Worm (Caenorhabditis elegans) whole organism, young adult: Measurements from ENCODE around the gene gars-1.

Experiments
- D2030.7 ChIP-seq: fragments of 200-800 bp; sonication (Bioruptor generic); IDR thresholded peaks from 2 replicates; pipeline ENCODE4 v1.3.6; 2022; ENCODE audit warnings: missing genetic modification reagents, missing genetic modification characterization, missing compliant biosample characterization
- F22D6.2 ChIP-seq: sonication (generic microtip); optimal IDR thresholded peaks from 2 replicates; lab custom pipeline; 2016; ENCODE audit warnings: mild to moderate bottlenecking, missing genetic modification characterization, missing compliant biosample characterization
- F23B12.7 ChIP-seq: sonication (generic microtip); optimal IDR thresholded peaks from 2 replicates; lab custom pipeline; 2017; ENCODE audit warnings: missing genetic modification characterization, mild to moderate bottlenecking, missing compliant biosample characterization, antibody characterized with exemption, moderate library complexity; ENCODE audit not compliant: insufficient read depth
- F33H1.4 ChIP-seq: fragments of 200-800 bp; sonication (Bioruptor generic); IDR thresholded peaks from 2 replicates; pipeline ENCODE4 v1.3.6; 2022; ENCODE audit warnings: missing genetic modification reagents, missing genetic modification characterization, missing compliant biosample characterization
- F37B4.10 ChIP-seq: fragments of 200-800 bp; sonication (Bioruptor generic); IDR thresholded peaks from 2 replicates; pipeline ENCODE4 v1.3.6; 2022; ENCODE audit warnings: missing genetic modification characterization, missing compliant biosample characterization
- F49E8.2 ChIP-seq: sonication (generic microtip); optimal IDR thresholded peaks from 3 replicates; lab custom pipeline; 2017; ENCODE audit warnings: missing genetic modification characterization, mild to moderate bottlenecking, missing compliant biosample characterization, antibody characterized with exemption, moderate library complexity; ENCODE audit not compliant: insufficient read depth
- F55B11.4 ChIP-seq: sonication (generic microtip); optimal IDR thresholded peaks from 2 replicates; lab custom pipeline; 2016; ENCODE audit warnings: missing compliant biosample characterization, missing genetic modification characterization, borderline replicate concordance; ENCODE audit not compliant: insufficient read depth
- F57C9.4 ChIP-seq: sonication (generic microtip); optimal IDR thresholded peaks from 2 replicates; lab custom pipeline; 2017; ENCODE audit warnings: mild to moderate bottlenecking, missing genetic modification characterization, missing compliant biosample characterization
- Y67H2A.10 ChIP-seq: fragments of 200-800 bp; sonication (Bioruptor generic); conservative IDR thresholded peaks from 2 replicates; pipeline ENCODE4 v1.3.6; 2022; ENCODE audit warnings: missing genetic modification reagents, missing genetic modification characterization, missing compliant biosample characterization
- akir-1 ChIP-seq: fragments of 200-800 bp; sonication (Bioruptor generic); optimal IDR thresholded peaks from 2 replicates; lab custom pipeline; 2018; ENCODE audit warnings: mild to moderate bottlenecking, missing genetic modification characterization, moderate library complexity, missing compliant biosample characterization
- aptf-3 ChIP-seq: fragments of 200-800 bp; sonication (Bioruptor generic); IDR thresholded peaks from 2 replicates; pipeline ENCODE4 v1.3.6; 2022; ENCODE audit warnings: missing genetic modification characterization, missing compliant biosample characterization
- atf-7 ChIP-seq: sonication (generic microtip); optimal IDR thresholded peaks from 2 replicates; lab custom pipeline; 2017; ENCODE audit warnings: mild to moderate bottlenecking, missing genetic modification characterization, missing compliant biosample characterization
- attf-5 ChIP-seq: fragments of 200-800 bp; sonication (Bioruptor generic); optimal IDR thresholded peaks from 2 replicates; lab custom pipeline; 2018; ENCODE audit warnings: mild to moderate bottlenecking, missing genetic modification characterization, missing compliant biosample characterization
- attf-6 ChIP-seq: fragments of 200-800 bp; sonication (Bioruptor generic); IDR thresholded peaks from 2 replicates; pipeline ENCODE4 v1.3.6; 2022; ENCODE audit warnings: missing genetic modification reagents, missing genetic modification characterization, missing compliant biosample characterization
- bed-2 ChIP-seq: fragments of 200-800 bp; sonication (Bioruptor generic); IDR thresholded peaks from 2 replicates; pipeline ENCODE4 v1.3.6; 2022; ENCODE audit warnings: missing genetic modification reagents, missing genetic modification characterization, missing compliant biosample characterization
- ccch-3 ChIP-seq: fragments of 200-800 bp; sonication (Bioruptor generic); optimal IDR thresholded peaks from 2 replicates; lab custom pipeline; 2018; ENCODE audit warnings: mild to moderate bottlenecking, missing genetic modification characterization, missing compliant biosample characterization
- ceh-100 ChIP-seq: fragments of 200-800 bp; sonication (Bioruptor generic); IDR thresholded peaks from 2 replicates; pipeline ENCODE4 v1.3.6; 2022; ENCODE audit warnings: missing genetic modification reagents, missing genetic modification characterization, missing compliant biosample characterization
- ceh-27 ChIP-seq: fragments of 200-800 bp; sonication (Bioruptor generic); optimal IDR thresholded peaks from 2 replicates; lab custom pipeline; 2018; ENCODE audit warnings: mild to moderate bottlenecking, missing genetic modification characterization, moderate library complexity, missing compliant biosample characterization
- dpl-1 ChIP-seq: fragments of 150-350 bp; optimal IDR thresholded peaks from 2 replicates; lab custom pipeline; 2014; ENCODE audit warnings: missing biosample characterization, missing genetic modification reagents, missing genetic modification characterization
- efl-1 ChIP-seq: fragments of 150-350 bp; optimal IDR thresholded peaks from 2 replicates; lab custom pipeline; 2014; ENCODE audit warnings: missing biosample characterization, missing genetic modification reagents, missing genetic modification characterization
- ekl-4 ChIP-seq: fragments of 200-800 bp; sonication (Bioruptor generic); IDR thresholded peaks from 2 replicates; pipeline ENCODE4 v1.3.6; 2022; ENCODE audit warnings: missing genetic modification reagents, missing genetic modification characterization, missing compliant biosample characterization
- gei-17 ChIP-seq: fragments of 200-800 bp; sonication (Bioruptor generic); optimal IDR thresholded peaks from 2 replicates; lab custom pipeline; 2018; ENCODE audit warnings: mild to moderate bottlenecking, missing genetic modification characterization, missing compliant biosample characterization
- him-1 ChIP-seq: sonication (generic microtip); optimal IDR thresholded peaks from 2 replicates; lab custom pipeline; 2016; ENCODE audit warnings: missing genotype, missing genetic modification reagents, missing genetic modification characterization, missing compliant biosample characterization
- let-526 ChIP-seq: fragments of 200-800 bp; sonication (Bioruptor generic); IDR thresholded peaks from 2 replicates; pipeline ENCODE4 v1.3.6; 2022; ENCODE audit warnings: missing genetic modification reagents, missing genetic modification characterization, missing compliant biosample characterization
- lin-35 ChIP-seq, 3 experiments: fragments of 150-350 bp in 2 of 3; sonication (generic microtip) in 1 of 3; optimal IDR thresholded peaks; 2 replicates each; lab custom pipeline; 2014 to 2018; ENCODE audit warnings: missing biosample characterization in 3 of 3, missing genetic modification characterization in 3 of 3, missing genetic modification reagents in 3 of 3
- lin-40 ChIP-seq: sonication (generic microtip); optimal IDR thresholded peaks from 2 replicates; lab custom pipeline; 2016; ENCODE audit warnings: missing genetic modification characterization, mild to moderate bottlenecking, missing compliant biosample characterization, missing genotype, missing genetic modification reagents
- lir-1 ChIP-seq: fragments of 200-800 bp; sonication (Bioruptor generic); conservative IDR thresholded peaks from 2 replicates; pipeline ENCODE4 v1.3.6; 2022; ENCODE audit warnings: missing genetic modification reagents, missing genetic modification characterization, missing compliant biosample characterization
- lsl-1 ChIP-seq: fragments of 200-800 bp; sonication (Bioruptor generic); optimal IDR thresholded peaks from 2 replicates; lab custom pipeline; 2018; ENCODE audit warnings: mild to moderate bottlenecking, missing genetic modification characterization, moderate library complexity, missing compliant biosample characterization
- madf-10 ChIP-seq: sonication (generic microtip); optimal IDR thresholded peaks from 2 replicates; lab custom pipeline; 2016; ENCODE audit warnings: mild to moderate bottlenecking, missing genetic modification characterization, missing compliant biosample characterization
- madf-3 ChIP-seq: fragments of 200-800 bp; sonication (Bioruptor generic); IDR thresholded peaks from 2 replicates; pipeline ENCODE4 v1.3.6; 2022; ENCODE audit warnings: missing genetic modification reagents, missing genetic modification characterization, missing compliant biosample characterization
- mes-4 ChIP-seq: sonication (generic microtip); optimal IDR thresholded peaks from 2 replicates; lab custom pipeline; 2016; ENCODE audit warnings: missing genotype, missing genetic modification characterization, missing compliant biosample characterization
- mxl-1 ChIP-seq: sonication (generic microtip); optimal IDR thresholded peaks from 2 replicates; lab custom pipeline; 2016; ENCODE audit warnings: missing genetic modification characterization, missing compliant biosample characterization
- nfya-1 ChIP-seq: sonication (generic microtip); optimal IDR thresholded peaks from 2 replicates; lab custom pipeline; 2017; ENCODE audit warnings: antibody characterized with exemption, missing compliant biosample characterization, missing genetic modification characterization, borderline replicate concordance; ENCODE audit not compliant: insufficient read depth
- nfya-2 ChIP-seq: fragments of 200-800 bp; sonication (Bioruptor generic); IDR thresholded peaks from 2 replicates; pipeline ENCODE4 v1.3.6; 2022; ENCODE audit warnings: missing genetic modification reagents, missing genetic modification characterization, missing compliant biosample characterization
- nhr-179 ChIP-seq: sonication (generic microtip); optimal IDR thresholded peaks from 2 replicates; lab custom pipeline; 2016; ENCODE audit warnings: mild to moderate bottlenecking, missing genetic modification characterization, missing compliant biosample characterization
- nhr-80 ChIP-seq: sonication (generic microtip); optimal IDR thresholded peaks from 2 replicates; lab custom pipeline; 2016; ENCODE audit warnings: missing genetic modification characterization, missing compliant biosample characterization
- pha-4 ChIP-seq: fragments of 150-350 bp; sonication (generic microtip); optimal IDR thresholded peaks from 2 replicates; lab custom pipeline; 2014; ENCODE audit warnings: missing biosample characterization, missing genetic modification reagents, missing genetic modification characterization
- rpc-1 ChIP-seq, 2 experiments: fragments of 150-350 bp in 1 of 2; sonication (generic microtip) in 1 of 2; optimal IDR thresholded peaks; 2 replicates each; lab custom pipeline; 2014 to 2018; ENCODE audit warnings: missing biosample characterization in 1 of 2, missing genetic modification characterization in 1 of 2, missing genetic modification reagents in 1 of 2, missing genotype in 1 of 2
- sdz-38 ChIP-seq: sonication (generic microtip); optimal IDR thresholded peaks from 2 replicates; lab custom pipeline; 2016; ENCODE audit warnings: missing genotype, missing genetic modification characterization, missing compliant biosample characterization
- sea-2 ChIP-seq: fragments of 200-800 bp; sonication (Bioruptor generic); IDR thresholded peaks from 2 replicates; pipeline ENCODE4 v1.3.6; 2022; ENCODE audit warnings: missing genetic modification characterization, missing compliant biosample characterization
- snpc-1.3 ChIP-seq: sonication (generic microtip); optimal IDR thresholded peaks from 2 replicates; lab custom pipeline; 2017; ENCODE audit warnings: missing genetic modification characterization, mild to moderate bottlenecking, missing compliant biosample characterization, antibody characterized with exemption, moderate library complexity, missing genotype, missing genetic modification reagents; ENCODE audit not compliant: insufficient read depth
- snpc-3.4 ChIP-seq: sonication (generic microtip); optimal IDR thresholded peaks from 2 replicates; lab custom pipeline; 2017; ENCODE audit warnings: missing genetic modification characterization, mild to moderate bottlenecking, missing compliant biosample characterization, antibody characterized with exemption, moderate library complexity, missing genotype, missing genetic modification reagents
- somi-1 ChIP-seq: fragments of 200-800 bp; sonication (Bioruptor generic); optimal IDR thresholded peaks from 2 replicates; lab custom pipeline; 2018; ENCODE audit warnings: mild to moderate bottlenecking, missing genetic modification characterization, missing compliant biosample characterization
- tbp1 ChIP-seq: fragments of 200-800 bp; sonication (Bioruptor generic); optimal IDR thresholded peaks from 2 replicates; lab custom pipeline; 2018; ENCODE audit warnings: mild to moderate bottlenecking, missing genetic modification characterization, missing compliant biosample characterization
- unc-62 ChIP-seq: fragments of 150-350 bp; optimal IDR thresholded peaks from 2 replicates; lab custom pipeline; 2014; ENCODE audit warnings: missing biosample characterization, missing genetic modification reagents, missing genetic modification characterization
- ztf-25 ChIP-seq: fragments of 200-800 bp; sonication (Bioruptor generic); IDR thresholded peaks from 2 replicates; pipeline ENCODE4 v1.3.6; 2022; ENCODE audit warnings: missing genetic modification reagents, missing genetic modification characterization, missing compliant biosample characterization
- ztf-26 ChIP-seq: sonication (generic microtip); optimal IDR thresholded peaks from 2 replicates; lab custom pipeline; 2017; ENCODE audit warnings: missing genetic modification characterization, missing compliant biosample characterization

The gars-1 gene

ce11 chrIII:5196298-5197045 lies 33.0 kb upstream of the gars-1 start (continued):
- TF ChIP-seq nfya-2 (GFP tag; lab: Robert Waterston, UW) (no peak), sea-2 (no peak), bed-2 (GFP tag; lab: Robert Waterston, UW) (no peak), F22D6.2 (tag; lab: Kevin White, UChicago) (no peak), tbp1 (GFP tag; lab: Kevin White, UChicago) (peak; percentile 8), nhr-179 (no peak), him-1 (tag; lab: Kevin White, UChicago) (peak; percentile 99), attf-6 (GFP tag; lab: Robert Waterston, UW) (no peak), unc-62 (no peak), nhr-80 (peak; percentile 42), mes-4 (tag; lab: Kevin White, UChicago) (no peak), somi-1 (no peak), pha-4 (no peak), ceh-100 (GFP tag; lab: Robert Waterston, UW) (no peak), atf-7 (tag; lab: Kevin White, UChicago) (peak; percentile 73), lin-35 (GFP tag; optimal IDR thresholded peaks at IDR 0.05; lab: Kevin White, UChicago) (no peak), F37B4.10 (GFP tag; lab: Robert Waterston, UW) (no peak), F55B11.4 (tag; lab: Kevin White, UChicago) (no peak), D2030.7 (GFP tag; lab: Robert Waterston, UW) (no peak), lsl-1 (GFP tag; lab: Kevin White, UChicago) (no peak), F33H1.4 (GFP tag; lab: Robert Waterston, UW) (no peak), nfya-1 (no peak), ztf-25 (GFP tag; lab: Robert Waterston, UW) (no peak), F57C9.4 (tag; lab: Kevin White, UChicago) (no peak), Y67H2A.10 (GFP tag; lab: Robert Waterston, UW) (no peak), snpc-1.3 (tag; lab: Kevin White, UChicago) (no peak), gei-17 (GFP tag; lab: Kevin White, UChicago) (peak; percentile 11), rpc-1 (optimal IDR thresholded peaks at IDR 0.05; lab: Kevin White, UChicago) (no peak), rpc-1 (tag; optimal IDR thresholded peaks at IDR 0.05; lab: Kevin White, UChicago) (no peak), sdz-38 (no peak), ekl-4 (GFP tag; lab: Robert Waterston, UW) (peak; percentile 56; the same call in 1 of the 2 replicates), snpc-3.4 (tag; lab: Kevin White, UChicago) (no peak), F49E8.2 (tag; lab: Kevin White, UChicago) (no peak), lir-1 (GFP tag; lab: Robert Waterston, UW) (no peak), ccch-3 (GFP tag; lab: Kevin White, UChicago) (no peak), aptf-3 (GFP tag; lab: Robert Waterston, UW) (peak; percentile 7; the same call in 1 of the 2 replicates), F23B12.7 (tag; lab: Kevin White, UChicago) (peak; percentile 18), madf-3 (GFP tag; lab: Robert Waterston, UW) (0 out of 2 replicates have a peak, but pooled peaks have one; percentile 57), efl-1 (no peak), madf-10 (tag; lab: Kevin White, UChicago) (peak; percentile 63), dpl-1 (GFP tag; lab: Kevin White, UChicago) (no peak), mxl-1 (no peak), ceh-27 (GFP tag; lab: Kevin White, UChicago) (peak; percentile 25), ztf-26 (no peak), lin-40 (tag; lab: Kevin White, UChicago) (peak; percentile 50), akir-1 (GFP tag; lab: Kevin White, UChicago) (no peak), attf-5 (GFP tag; lab: Kevin White, UChicago) (peak; percentile 40), let-526 (GFP tag; lab: Robert Waterston, UW) (no peak)
